Fruit fly (Drosophila melanogaster): ENCODE measurements around the gene Osi3.

Gene Osi3

dm6 chr3R:6229055-6229841 is 13.6 kb downstream of the Osi3 start (continued):
- TF ChIP-seq CG11504 (tag; optimal IDR thresholded peaks at IDR 0.05): peak; percentile 59
- TF ChIP-seq Ravus (GFP tag; IDR thresholded peaks at IDR 0.05): no peak
- TF ChIP-seq cwo (GFP tag; optimal IDR thresholded peaks at IDR 0.05): no peak
- TF ChIP-seq CG4328 (GFP tag; optimal IDR thresholded peaks at IDR 0.05): no peak
- no peak for TF ChIP-seq CG2129 (GFP tag; IDR thresholded peaks at IDR 0.05; ENCODE audit: partially characterized antibody)
- peak; percentile 45 for TF ChIP-seq dmrt99B (tag; optimal IDR thresholded peaks at IDR 0.05)
- TF ChIP-seq E2f2 (GFP tag; IDR thresholded peaks at IDR 0.05): no peak
- TF ChIP-seq ewg (GFP tag; optimal IDR thresholded peaks at IDR 0.05): peak; percentile 9
- peak; percentile 39 for TF ChIP-seq CG7556 (GFP tag; optimal IDR thresholded peaks at IDR 0.05)
- 0 out of 3 replicates have a peak, but pooled peaks have one; percentile 5 for TF ChIP-seq row (GFP tag; IDR thresholded peaks at IDR 0.05)
- no peak for TF ChIP-seq CG10366 (GFP tag; IDR thresholded peaks at IDR 0.05)
- TF ChIP-seq fd102C (GFP tag; optimal IDR thresholded peaks at IDR 0.05): no peak
- TF ChIP-seq Nf-YA (GFP tag; IDR thresholded peaks at IDR 0.05): no peak
- TF ChIP-seq H15 (GFP tag; IDR thresholded peaks at IDR 0.05): no peak
- no peak for TF ChIP-seq crc (GFP tag; optimal IDR thresholded peaks at IDR 0.05)
- TF ChIP-seq CG5180 (GFP tag; optimal IDR thresholded peaks at IDR 0.05): no peak
- no peak for TF ChIP-seq pb (GFP tag; optimal IDR thresholded peaks at IDR 0.05)
- no peak for TF ChIP-seq Gug (GFP tag; IDR thresholded peaks at IDR 0.05)
- TF ChIP-seq PHDP (tag; optimal IDR thresholded peaks at IDR 0.05): no peak
- peak; percentile 15 for TF ChIP-seq CG13424 (tag; optimal IDR thresholded peaks at IDR 0.05)
- no peak for TF ChIP-seq CG31388 (GFP tag; optimal IDR thresholded peaks at IDR 0.05)
- TF ChIP-seq eve (GFP tag; optimal IDR thresholded peaks at IDR 0.05): peak in 1 of 2 experiments; percentile 40
- no peak for TF ChIP-seq Fer2 (tag; optimal IDR thresholded peaks at IDR 0.05)
- peak; percentile 25 for TF ChIP-seq Ssrp (tag; optimal IDR thresholded peaks at IDR 0.05)
- no peak for TF ChIP-seq slou (GFP tag; optimal IDR thresholded peaks at IDR 0.05)
- TF ChIP-seq nmo (GFP tag; optimal IDR thresholded peaks at IDR 0.05): peak; percentile 57
- no peak for TF ChIP-seq CG10209 (GFP tag; optimal IDR thresholded peaks at IDR 0.05)
- peak; percentile 8 for TF ChIP-seq CG8388 (GFP tag; optimal IDR thresholded peaks at IDR 0.05)
- TF ChIP-seq CG1603 (tag; optimal IDR thresholded peaks at IDR 0.05): peak; percentile 17
- no peak for TF ChIP-seq dan (GFP tag; IDR thresholded peaks at IDR 0.05)
- no peak for TF ChIP-seq CG16815 (GFP tag; optimal IDR thresholded peaks at IDR 0.05)
- TF ChIP-seq CG11560 (tag; IDR thresholded peaks at IDR 0.05): no peak
- no peak for TF ChIP-seq CG10267 (tag; optimal IDR thresholded peaks at IDR 0.05)
- no peak for TF ChIP-seq peb (GFP tag; IDR thresholded peaks at IDR 0.05)
- no peak for TF ChIP-seq Hand (GFP tag; optimal IDR thresholded peaks at IDR 0.05)
- peak; percentile 15 for TF ChIP-seq CG8924 (tag; optimal IDR thresholded peaks at IDR 0.05)
- no peak for TF ChIP-seq Hmx (GFP tag; optimal IDR thresholded peaks at IDR 0.05)
- TF ChIP-seq CG11247 (GFP tag; IDR thresholded peaks at IDR 0.05): no peak
- TF ChIP-seq CG18599 (GFP tag; optimal IDR thresholded peaks at IDR 0.05): no peak
- TF ChIP-seq CG18262 (tag; optimal IDR thresholded peaks at IDR 0.05): peak; percentile 42
- TF ChIP-seq oc (tag; optimal IDR thresholded peaks at IDR 0.05): no peak
- peak; percentile 8 for TF ChIP-seq CG14710 (tag; optimal IDR thresholded peaks at IDR 0.05)
- TF ChIP-seq CG15601 (tag; optimal IDR thresholded peaks at IDR 0.05): peak; percentile 62
- TF ChIP-seq CG15514 (GFP tag; optimal IDR thresholded peaks at IDR 0.05): no peak
- TF ChIP-seq CG6689 (GFP tag; IDR thresholded peaks at IDR 0.05): no peak

Measured in whole organism, embryonic.